Worm (Caenorhabditis elegans) whole organism, mixed stage, embryonic: Measurements from ENCODE around the gene C08H9.15.

Experiments used
- M03D4.4 ChIP-seq: sonication (generic microtip); optimal IDR thresholded peaks from 2 replicates; lab custom pipeline; 2017; ENCODE audit warnings: mild to moderate bottlenecking, missing genetic modification characterization, missing compliant biosample characterization
- bed-3 ChIP-seq: fragments of 200-800 bp; sonication (Bioruptor generic); optimal IDR thresholded peaks from 3 replicates; lab custom pipeline; 2018; ENCODE audit warnings: mild to moderate bottlenecking, missing genetic modification characterization, moderate library complexity, missing compliant biosample characterization
- blmp-1 ChIP-seq: fragments of 150-350 bp; optimal IDR thresholded peaks from 2 replicates; lab custom pipeline; 2014; ENCODE audit warnings: missing biosample characterization, missing genetic modification characterization
- ceh-39 ChIP-seq: fragments of 150-350 bp; optimal IDR thresholded peaks from 2 replicates; lab custom pipeline; 2014; ENCODE audit warnings: missing biosample characterization, missing genetic modification characterization
- ceh-83 ChIP-seq: fragments of 200-800 bp; sonication (Bioruptor generic); optimal IDR thresholded peaks from 2 replicates; lab custom pipeline; 2018; ENCODE audit warnings: mild to moderate bottlenecking, missing genetic modification characterization, missing compliant biosample characterization
- ces-1 ChIP-seq: fragments of 150-350 bp; optimal IDR thresholded peaks from 2 replicates; lab custom pipeline; 2014; ENCODE audit warnings: missing biosample characterization, missing genetic modification reagents, missing genetic modification characterization
- cnd-1 ChIP-seq: fragments of 200-800 bp; sonication (Bioruptor generic); optimal IDR thresholded peaks from 2 replicates; lab custom pipeline; 2018; ENCODE audit warnings: mild to moderate bottlenecking, missing genetic modification characterization, missing compliant biosample characterization
- elt-1 ChIP-seq: sonication (generic microtip); optimal IDR thresholded peaks from 2 replicates; lab custom pipeline; 2017; ENCODE audit warnings: missing genetic modification characterization, mild to moderate bottlenecking, missing compliant biosample characterization, antibody characterized with exemption, moderate library complexity, borderline replicate concordance; ENCODE audit not compliant: insufficient read depth
- elt-3 ChIP-seq: fragments of 150-350 bp; optimal IDR thresholded peaks from 2 replicates; lab custom pipeline; 2014; ENCODE audit warnings: missing biosample characterization, missing genetic modification characterization
- flh-1 ChIP-seq: fragments of 200-800 bp; sonication (Bioruptor generic); optimal IDR thresholded peaks from 2 replicates; lab custom pipeline; 2018; ENCODE audit warnings: mild to moderate bottlenecking, missing genetic modification characterization, moderate library complexity, missing compliant biosample characterization
- ham-2 ChIP-seq: fragments of 200-800 bp; sonication (Bioruptor generic); optimal IDR thresholded peaks from 2 replicates; lab custom pipeline; 2018; ENCODE audit warnings: mild to moderate bottlenecking, missing genetic modification characterization, missing compliant biosample characterization
- hlh-1 ChIP-seq: fragments of 150-350 bp; optimal IDR thresholded peaks from 2 replicates; lab custom pipeline; 2014; ENCODE audit warnings: missing biosample characterization, missing genetic modification reagents, missing genetic modification characterization
- lin-13 ChIP-seq: fragments of 150-350 bp; optimal IDR thresholded peaks from 2 replicates; lab custom pipeline; 2014; ENCODE audit warnings: missing biosample characterization, missing genetic modification characterization
- lsy-2 ChIP-seq: fragments of 150-350 bp; optimal IDR thresholded peaks from 2 replicates; lab custom pipeline; 2014; ENCODE audit warnings: missing biosample characterization, missing genetic modification characterization
- mab-5 ChIP-seq: fragments of 150-350 bp; optimal IDR thresholded peaks from 2 replicates; lab custom pipeline; 2014; ENCODE audit warnings: missing biosample characterization, missing genetic modification characterization
- mls-2 ChIP-seq: sonication (generic microtip); optimal IDR thresholded peaks from 2 replicates; lab custom pipeline; 2016; ENCODE audit warnings: mild to moderate bottlenecking, missing genetic modification characterization, moderate library complexity, missing compliant biosample characterization
- nhr-2 ChIP-seq: fragments of 150-350 bp; optimal IDR thresholded peaks from 2 replicates; lab custom pipeline; 2014; ENCODE audit warnings: missing biosample characterization, missing genetic modification characterization
- nhr-237 ChIP-seq: fragments of 150-350 bp; optimal IDR thresholded peaks from 2 replicates; lab custom pipeline; 2014; ENCODE audit warnings: missing biosample characterization, missing genetic modification characterization
- nhr-28 ChIP-seq: fragments of 150-350 bp; optimal IDR thresholded peaks from 2 replicates; lab custom pipeline; 2014; ENCODE audit warnings: missing biosample characterization, missing genetic modification characterization
- nhr-76 ChIP-seq: sonication (generic microtip); optimal IDR thresholded peaks from 2 replicates; lab custom pipeline; 2017; ENCODE audit warnings: missing biosample characterization, missing genetic modification characterization
- pha-4 ChIP-seq: fragments of 150-350 bp; optimal IDR thresholded peaks from 2 replicates; lab custom pipeline; 2018; ENCODE audit warnings: missing biosample characterization, missing genetic modification reagents, missing genetic modification characterization
- sem-2 ChIP-seq: fragments of 200-800 bp; sonication (Bioruptor generic); optimal IDR thresholded peaks from 2 replicates; lab custom pipeline; 2018; ENCODE audit warnings: mild to moderate bottlenecking, missing genetic modification characterization, missing compliant biosample characterization
- snpc-4 ChIP-seq: fragments of 150-350 bp; optimal IDR thresholded peaks from 2 replicates; lab custom pipeline; 2014; ENCODE audit warnings: missing biosample characterization, missing genetic modification characterization
- sptf-1 ChIP-seq: sonication (generic microtip); optimal IDR thresholded peaks from 2 replicates; lab custom pipeline; 2017; ENCODE audit warnings: mild to moderate bottlenecking, missing genetic modification characterization, moderate library complexity, missing compliant biosample characterization
- tbx-8 ChIP-seq: fragments of 200-800 bp; sonication (Bioruptor generic); optimal IDR thresholded peaks from 2 replicates; lab custom pipeline; 2018; ENCODE audit warnings: mild to moderate bottlenecking, missing genetic modification characterization, moderate library complexity, missing compliant biosample characterization
- unc-39 ChIP-seq: fragments of 150-350 bp; optimal IDR thresholded peaks from 2 replicates; lab custom pipeline; 2014; ENCODE audit warnings: missing biosample characterization, missing genetic modification characterization
- unc-62 ChIP-seq: fragments of 150-350 bp; optimal IDR thresholded peaks from 2 replicates; lab custom pipeline; 2014; ENCODE audit warnings: missing biosample characterization, missing genetic modification reagents, missing genetic modification characterization
- ztf-11 ChIP-seq: fragments of 150-350 bp; optimal IDR thresholded peaks from 2 replicates; lab custom pipeline; 2014; ENCODE audit warnings: missing biosample characterization, missing genetic modification characterization

C08H9.15 gene

ce11 chrII:9917904-9918303 is 36.9 kb downstream of the C08H9.15 start, which contains the start of gene C05C10.8:
TSS of gene C05C10.8 (minus strand) at chrII:9918004.
- TF ChIP-seq ham-2 (GFP tag; lab: Kevin White, UChicago) (no peak), sptf-1 (tag; lab: Kevin White, UChicago) (no peak)

- no peak for TF ChIP-seq lsy-2
- no peak for TF ChIP-seq nhr-76
- TF ChIP-seq mab-5, result no peak
- no peak for TF ChIP-seq bed-3
- no peak for TF ChIP-seq nhr-28 (tag; lab: Kevin White, UChicago)
- no peak for TF ChIP-seq unc-62 (GFP tag; lab: Kevin White, UChicago)
- TF ChIP-seq lin-13 (tag; lab: Kevin White, UChicago), result no peak
- TF ChIP-seq nhr-2, result no peak
- TF ChIP-seq sptf-1 (tag; lab: Kevin White, UChicago), result no peak
- no peak for TF ChIP-seq ham-2 (GFP tag; lab: Kevin White, UChicago)
- no peak for TF ChIP-seq unc-39
- TF ChIP-seq ztf-11 (tag; lab: Kevin White, UChicago), result no peak
- no peak for TF ChIP-seq snpc-4
- no peak for TF ChIP-seq tbx-8 (GFP tag; lab: Kevin White, UChicago)
- no peak for TF ChIP-seq M03D4.4 (tag; lab: Kevin White, UChicago)
- TF ChIP-seq nhr-237 (tag; lab: Kevin White, UChicago), result no peak
Observed at ce11 chrII:9920468-9920867, 39.5 kb downstream of the C08H9.15 start, which contains the start of gene pho-10. TSS of gene pho-10 (minus strand) at chrII:9920568.

- no peak for TF ChIP-seq hlh-1
- TF ChIP-seq bed-3, result no peak
- TF ChIP-seq nhr-237 (tag; lab: Kevin White, UChicago), result no peak
- no peak for TF ChIP-seq ztf-11 (tag; lab: Kevin White, UChicago)
- TF ChIP-seq, all 35 proteins: peak for 0
Observed at ce11 chrII:9921622-9922269, 40.8 kb downstream of the C08H9.15 start, which contains the start of gene C05C10.2. TSS of gene C05C10.2 (plus strand) at chrII:9922219.

- TF ChIP-seq blmp-1 (tag; lab: Kevin White, UChicago), result no peak
- no peak for TF ChIP-seq ceh-83 (GFP tag; lab: Kevin White, UChicago)
- TF ChIP-seq unc-39, result no peak
- no peak for TF ChIP-seq ztf-11 (tag; lab: Kevin White, UChicago)
Observed at ce11 chrII:9928470-9928869, 47.5 kb downstream of the C08H9.15 start.

ce11 chrII:9931012-9931411 is 50.0 kb downstream of the C08H9.15 start:
- TF ChIP-seq ham-2 (GFP tag; lab: Kevin White, UChicago), result no peak
- TF ChIP-seq ztf-11 (tag; lab: Kevin White, UChicago), result no peak
- TF ChIP-seq lin-13 (tag; lab: Kevin White, UChicago), result no peak
- TF ChIP-seq ceh-39, result no peak
- no peak for TF ChIP-seq nhr-76
- TF ChIP-seq ceh-83 (GFP tag; lab: Kevin White, UChicago), result no peak
- no peak for TF ChIP-seq flh-1 (GFP tag; lab: Kevin White, UChicago)
- TF ChIP-seq cnd-1 (tag; lab: Kevin White, UChicago), result no peak
- no peak for TF ChIP-seq mls-2 (tag; lab: Kevin White, UChicago)

- TF ChIP-seq M03D4.4 (tag; lab: Kevin White, UChicago) (no peak), pha-4 (tag; lab: Kevin White, UChicago) (no peak), ham-2 (GFP tag; lab: Kevin White, UChicago) (no peak), elt-3 (no peak), mab-5 (no peak), ces-1 (GFP tag; lab: Kevin White, UChicago) (no peak), nhr-2 (no peak), unc-39 (no peak), bed-3 (no peak), nhr-76 (no peak), ceh-39 (no peak), mls-2 (tag; lab: Kevin White, UChicago) (no peak), elt-1 (tag; lab: Kevin White, UChicago) (no peak), sem-2 (GFP tag; lab: Kevin White, UChicago) (no peak)
Observed at ce11 chrII:9931476-9931875, 50.5 kb downstream of the C08H9.15 start, which contains the start of gene pho-11. TSS of gene pho-11 (plus strand) at chrII:9931849.
